Worm (Caenorhabditis elegans) whole organism, early embryonic: ENCODE measurements around the gene dod-6.

Experiments used
- F13C5.2 ChIP-seq: sonication (generic microtip); optimal IDR thresholded peaks from 2 replicates; lab custom pipeline; 2017; ENCODE audit warnings: mild to moderate bottlenecking, missing genetic modification characterization, inconsistent platforms, missing compliant biosample characterization
- aly-1 ChIP-seq: sonication (generic microtip); optimal IDR thresholded peaks from 2 replicates; lab custom pipeline; 2016; ENCODE audit warnings: missing genetic modification characterization, missing compliant biosample characterization
- ama-1 ChIP-seq: fragments of 150-350 bp; optimal IDR thresholded peaks from 2 replicates; lab custom pipeline; 2014
- ceh-13 ChIP-seq: fragments of 200-800 bp; sonication (Bioruptor generic); optimal IDR thresholded peaks from 2 replicates; lab custom pipeline; 2018; ENCODE audit warnings: mild to moderate bottlenecking, missing genetic modification characterization, missing compliant biosample characterization
- ceh-36 ChIP-seq: sonication (generic microtip); optimal IDR thresholded peaks from 2 replicates; lab custom pipeline; 2016; ENCODE audit warnings: missing genetic modification characterization, inconsistent platforms, missing compliant biosample characterization
- flt-1 ChIP-seq: fragments of 200-800 bp; sonication (Bioruptor generic); IDR thresholded peaks from 2 replicates; pipeline ENCODE4 v1.3.6; 2022; ENCODE audit warnings: missing genetic modification characterization, missing compliant biosample characterization
- hmbx-1 ChIP-seq: sonication (generic microtip); optimal IDR thresholded peaks from 2 replicates; lab custom pipeline; 2016; ENCODE audit warnings: mild to moderate bottlenecking, missing genetic modification characterization, missing compliant biosample characterization
- hmg-4 ChIP-seq: fragments of 200-800 bp; sonication (Bioruptor generic); optimal IDR thresholded peaks from 2 replicates; lab custom pipeline; 2018; ENCODE audit warnings: mild to moderate bottlenecking, missing genetic modification characterization, missing compliant biosample characterization
- hnd-1 ChIP-seq: sonication (generic microtip); optimal IDR thresholded peaks from 2 replicates; lab custom pipeline; 2016; ENCODE audit warnings: missing genetic modification characterization, missing compliant biosample characterization
- pes-1 ChIP-seq: fragments of 200-800 bp; sonication (Bioruptor generic); IDR thresholded peaks from 2 replicates; pipeline ENCODE4 v1.3.6; 2022; ENCODE audit warnings: missing genetic modification reagents, missing genetic modification characterization, missing compliant biosample characterization
- scrt-1 ChIP-seq: fragments of 200-800 bp; sonication (Bioruptor generic); IDR thresholded peaks from 2 replicates; pipeline ENCODE4 v1.3.6; 2022; ENCODE audit warnings: missing genetic modification characterization, missing compliant biosample characterization
- sea-1 ChIP-seq: fragments of 200-800 bp; sonication (Bioruptor generic); conservative IDR thresholded peaks from 2 replicates; pipeline ENCODE4 v1.3.6; 2022; ENCODE audit warnings: missing genetic modification characterization, missing compliant biosample characterization

DNA sequence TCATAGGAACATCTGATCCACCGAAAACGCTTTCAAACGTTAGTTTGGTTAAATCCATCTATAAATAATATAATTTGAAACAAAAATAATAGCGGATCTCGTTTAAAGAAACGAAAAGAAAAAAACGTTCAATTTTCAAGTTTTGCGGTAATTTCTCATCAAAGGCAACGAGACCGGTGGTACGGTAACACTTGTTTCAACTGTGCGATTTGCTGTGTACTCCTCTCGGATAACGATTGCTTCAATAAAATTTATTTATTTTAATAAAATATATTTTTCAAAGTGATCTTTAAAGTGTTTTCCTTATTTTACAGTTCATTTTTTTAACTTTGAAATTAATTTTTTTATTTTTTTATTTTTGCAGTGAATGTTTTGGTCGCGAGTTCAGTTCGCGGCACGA is 21.1 kb downstream of the dod-6 start, which contains the start of the genes rde-4 and cox-14:
- TF ChIP-seq ceh-13 (GFP tag; lab: Kevin White, UChicago), result no peak
- TF ChIP-seq ama-1 (lab: Kevin White, UChicago), result no peak
- TF ChIP-seq flt-1 (GFP tag; lab: Robert Waterston, UW), result no peak
- TF ChIP-seq hmbx-1 (tag; lab: Kevin White, UChicago), result no peak
- no peak for TF ChIP-seq hnd-1
- TF ChIP-seq sea-1, result no peak
- TF ChIP-seq hmg-4 (GFP tag; lab: Kevin White, UChicago), result no peak
- no peak for TF ChIP-seq aly-1 (tag; lab: Kevin White, UChicago)
- no peak for TF ChIP-seq F13C5.2
- TF ChIP-seq scrt-1 (GFP tag; lab: Robert Waterston, UW), result no peak
- no peak for TF ChIP-seq ceh-36
- TF ChIP-seq pes-1, result no peak
